Worm (Caenorhabditis elegans) whole organism, mixed stage, embryonic: Measurements from ENCODE around the gene ephx-1.
A peak's percentile ranks its signal among the peaks of the same experiment; 100 is the strongest.

ENCODE experiments used
- M03D4.4 ChIP-seq: sonication (generic microtip); optimal IDR thresholded peaks from 2 replicates; lab custom pipeline; 2017; ENCODE audit warnings: mild to moderate bottlenecking, missing genetic modification characterization, missing compliant biosample characterization
- bed-3 ChIP-seq: fragments of 200-800 bp; sonication (Bioruptor generic); optimal IDR thresholded peaks from 3 replicates; lab custom pipeline; 2018; ENCODE audit warnings: mild to moderate bottlenecking, missing genetic modification characterization, moderate library complexity, missing compliant biosample characterization
- blmp-1 ChIP-seq: fragments of 150-350 bp; optimal IDR thresholded peaks from 2 replicates; lab custom pipeline; 2014; ENCODE audit warnings: missing biosample characterization, missing genetic modification characterization
- ceh-39 ChIP-seq: fragments of 150-350 bp; optimal IDR thresholded peaks from 2 replicates; lab custom pipeline; 2014; ENCODE audit warnings: missing biosample characterization, missing genetic modification characterization
- ceh-43 ChIP-seq: fragments of 200-800 bp; sonication (Bioruptor generic); optimal IDR thresholded peaks from 2 replicates; lab custom pipeline; 2018; ENCODE audit warnings: mild to moderate bottlenecking, missing genetic modification characterization, moderate library complexity, missing compliant biosample characterization
- ceh-83 ChIP-seq: fragments of 200-800 bp; sonication (Bioruptor generic); optimal IDR thresholded peaks from 2 replicates; lab custom pipeline; 2018; ENCODE audit warnings: mild to moderate bottlenecking, missing genetic modification characterization, missing compliant biosample characterization
- ces-1 ChIP-seq: fragments of 150-350 bp; optimal IDR thresholded peaks from 2 replicates; lab custom pipeline; 2014; ENCODE audit warnings: missing biosample characterization, missing genetic modification reagents, missing genetic modification characterization
- cnd-1 ChIP-seq: fragments of 200-800 bp; sonication (Bioruptor generic); optimal IDR thresholded peaks from 2 replicates; lab custom pipeline; 2018; ENCODE audit warnings: mild to moderate bottlenecking, missing genetic modification characterization, missing compliant biosample characterization
- drap-1 ChIP-seq: fragments of 200-800 bp; sonication (Bioruptor generic); optimal IDR thresholded peaks from 3 replicates; lab custom pipeline; 2018; ENCODE audit warnings: mild to moderate bottlenecking, missing genetic modification characterization, missing compliant biosample characterization
- elt-1 ChIP-seq: sonication (generic microtip); optimal IDR thresholded peaks from 2 replicates; lab custom pipeline; 2017; ENCODE audit warnings: missing genetic modification characterization, mild to moderate bottlenecking, missing compliant biosample characterization, antibody characterized with exemption, moderate library complexity, borderline replicate concordance; ENCODE audit not compliant: insufficient read depth
- elt-3 ChIP-seq: fragments of 150-350 bp; optimal IDR thresholded peaks from 2 replicates; lab custom pipeline; 2014; ENCODE audit warnings: missing biosample characterization, missing genetic modification characterization
- flh-1 ChIP-seq: fragments of 200-800 bp; sonication (Bioruptor generic); optimal IDR thresholded peaks from 2 replicates; lab custom pipeline; 2018; ENCODE audit warnings: mild to moderate bottlenecking, missing genetic modification characterization, moderate library complexity, missing compliant biosample characterization
- ham-2 ChIP-seq: fragments of 200-800 bp; sonication (Bioruptor generic); optimal IDR thresholded peaks from 2 replicates; lab custom pipeline; 2018; ENCODE audit warnings: mild to moderate bottlenecking, missing genetic modification characterization, missing compliant biosample characterization
- hlh-1 ChIP-seq: fragments of 150-350 bp; optimal IDR thresholded peaks from 2 replicates; lab custom pipeline; 2014; ENCODE audit warnings: missing biosample characterization, missing genetic modification reagents, missing genetic modification characterization
- lin-13 ChIP-seq: fragments of 150-350 bp; optimal IDR thresholded peaks from 2 replicates; lab custom pipeline; 2014; ENCODE audit warnings: missing biosample characterization, missing genetic modification characterization
- lin-32 ChIP-seq: fragments of 200-800 bp; sonication (Bioruptor generic); optimal IDR thresholded peaks from 2 replicates; lab custom pipeline; 2018; ENCODE audit warnings: mild to moderate bottlenecking, missing genetic modification characterization, missing compliant biosample characterization
- lsy-2 ChIP-seq: fragments of 150-350 bp; optimal IDR thresholded peaks from 2 replicates; lab custom pipeline; 2014; ENCODE audit warnings: missing biosample characterization, missing genetic modification characterization
- mab-5 ChIP-seq: fragments of 150-350 bp; optimal IDR thresholded peaks from 2 replicates; lab custom pipeline; 2014; ENCODE audit warnings: missing biosample characterization, missing genetic modification characterization
- mep-1 ChIP-seq: fragments of 150-350 bp; optimal IDR thresholded peaks from 2 replicates; lab custom pipeline; 2017; ENCODE audit warnings: missing biosample characterization, missing genetic modification reagents, missing genetic modification characterization, inconsistent platforms
- mls-2 ChIP-seq: sonication (generic microtip); optimal IDR thresholded peaks from 2 replicates; lab custom pipeline; 2016; ENCODE audit warnings: mild to moderate bottlenecking, missing genetic modification characterization, moderate library complexity, missing compliant biosample characterization
- nhr-12 ChIP-seq: fragments of 150-350 bp; optimal IDR thresholded peaks from 2 replicates; lab custom pipeline; 2014; ENCODE audit warnings: missing biosample characterization, missing genetic modification characterization
- nhr-2 ChIP-seq: fragments of 150-350 bp; optimal IDR thresholded peaks from 2 replicates; lab custom pipeline; 2014; ENCODE audit warnings: missing biosample characterization, missing genetic modification characterization
- nhr-237 ChIP-seq: fragments of 150-350 bp; optimal IDR thresholded peaks from 2 replicates; lab custom pipeline; 2014; ENCODE audit warnings: missing biosample characterization, missing genetic modification characterization
- nhr-28 ChIP-seq: fragments of 150-350 bp; optimal IDR thresholded peaks from 2 replicates; lab custom pipeline; 2014; ENCODE audit warnings: missing biosample characterization, missing genetic modification characterization
- nhr-76 ChIP-seq: sonication (generic microtip); optimal IDR thresholded peaks from 2 replicates; lab custom pipeline; 2017; ENCODE audit warnings: missing biosample characterization, missing genetic modification characterization
- pha-4 ChIP-seq: fragments of 150-350 bp; optimal IDR thresholded peaks from 2 replicates; lab custom pipeline; 2018; ENCODE audit warnings: missing biosample characterization, missing genetic modification reagents, missing genetic modification characterization
- sem-2 ChIP-seq: fragments of 200-800 bp; sonication (Bioruptor generic); optimal IDR thresholded peaks from 2 replicates; lab custom pipeline; 2018; ENCODE audit warnings: mild to moderate bottlenecking, missing genetic modification characterization, missing compliant biosample characterization
- snpc-4 ChIP-seq: fragments of 150-350 bp; optimal IDR thresholded peaks from 2 replicates; lab custom pipeline; 2014; ENCODE audit warnings: missing biosample characterization, missing genetic modification characterization
- sptf-1 ChIP-seq: sonication (generic microtip); optimal IDR thresholded peaks from 2 replicates; lab custom pipeline; 2017; ENCODE audit warnings: mild to moderate bottlenecking, missing genetic modification characterization, moderate library complexity, missing compliant biosample characterization
- tbx-8 ChIP-seq: fragments of 200-800 bp; sonication (Bioruptor generic); optimal IDR thresholded peaks from 2 replicates; lab custom pipeline; 2018; ENCODE audit warnings: mild to moderate bottlenecking, missing genetic modification characterization, moderate library complexity, missing compliant biosample characterization
- unc-120 ChIP-seq: sonication (generic microtip); optimal IDR thresholded peaks from 2 replicates; lab custom pipeline; 2017; ENCODE audit warnings: missing genetic modification characterization, missing compliant biosample characterization; ENCODE audit not compliant: poor library complexity, severe bottlenecking
- unc-39 ChIP-seq: fragments of 150-350 bp; optimal IDR thresholded peaks from 2 replicates; lab custom pipeline; 2014; ENCODE audit warnings: missing biosample characterization, missing genetic modification characterization
- unc-62 ChIP-seq: fragments of 150-350 bp; optimal IDR thresholded peaks from 2 replicates; lab custom pipeline; 2014; ENCODE audit warnings: missing biosample characterization, missing genetic modification reagents, missing genetic modification characterization
- zip-8 ChIP-seq: fragments of 150-350 bp; optimal IDR thresholded peaks from 2 replicates; lab custom pipeline; 2014; ENCODE audit warnings: missing biosample characterization, missing genetic modification characterization
- ztf-11 ChIP-seq: fragments of 150-350 bp; optimal IDR thresholded peaks from 2 replicates; lab custom pipeline; 2014; ENCODE audit warnings: missing biosample characterization, missing genetic modification characterization

Gene ephx-1

DNA sequence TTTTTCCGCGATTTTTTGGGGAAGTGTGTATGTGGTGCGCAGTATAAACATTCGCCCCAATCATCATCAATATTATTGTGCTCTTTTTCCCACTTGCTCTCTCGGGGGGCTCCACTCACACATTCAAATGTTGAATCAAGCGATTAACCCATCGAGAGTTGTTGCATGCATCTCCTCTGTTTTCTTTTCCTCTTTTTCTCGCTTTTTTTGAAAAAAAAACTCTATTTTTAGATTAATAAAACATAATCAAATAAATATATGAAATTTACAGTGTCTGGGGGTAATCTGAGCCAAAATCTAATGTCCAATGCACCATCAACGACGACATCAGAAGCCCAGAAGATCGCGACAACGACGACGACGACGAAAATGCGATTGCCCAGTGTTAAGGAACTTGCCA is at the start of gene ephx-1:
ephx-1 (plus strand) TSS at position 301 of the 400 bp plus-strand sequence.
- TF ChIP-seq ham-2 (no peak), blmp-1 (tag; lab: Kevin White, UChicago) (no peak), elt-3 (tag; lab: Kevin White, UChicago) (no peak), mab-5 (tag; lab: Kevin White, UChicago) (no peak), unc-39 (no peak), ceh-43 (no peak), sptf-1 (no peak)

DNA sequence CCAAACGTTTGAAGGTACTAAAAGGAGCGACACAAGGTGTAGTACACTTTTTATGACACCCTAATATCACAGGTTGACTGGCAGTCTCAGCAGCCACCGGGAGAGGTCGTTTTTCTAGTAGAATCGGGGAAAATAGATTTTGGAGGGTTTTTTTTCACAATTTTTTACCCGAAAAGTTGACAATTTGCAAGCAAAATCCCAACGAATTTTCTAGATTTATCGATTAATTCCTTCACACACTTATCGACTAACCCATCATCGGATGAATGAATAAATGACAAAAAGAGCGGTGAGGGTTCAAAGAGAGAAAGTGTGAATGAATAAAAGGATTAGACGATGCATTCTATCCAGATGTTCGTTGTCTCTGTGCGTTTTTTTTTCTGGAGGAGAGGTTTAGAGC is 48.8 kb upstream of the ephx-1 start:
- TF ChIP-seq ceh-83 (GFP tag; lab: Kevin White, UChicago), result no peak
- TF ChIP-seq ceh-39 (tag; lab: Kevin White, UChicago), result peak; percentile 31
- peak; percentile 35 for TF ChIP-seq ces-1 (GFP tag; lab: Kevin White, UChicago)
- no peak for TF ChIP-seq hlh-1

- TF ChIP-seq ces-1 (GFP tag; lab: Kevin White, UChicago) (peak; percentile 22), unc-120 (tag; lab: Kevin White, UChicago) (peak; percentile 54), mab-5 (tag; lab: Kevin White, UChicago) (peak; percentile 1), drap-1 (GFP tag; lab: Kevin White, UChicago) (no peak)
Observed at ce11 chrII:3956744-3957143, 48.0 kb upstream of the ephx-1 start.

ce11 chrII:3957455-3958212 is 47.1 kb upstream of the ephx-1 start:
- TF ChIP-seq ceh-43 (peak; percentile 3), blmp-1 (tag; lab: Kevin White, UChicago) (no peak), lin-32 (peak; percentile 69), ceh-39 (tag; lab: Kevin White, UChicago) (peak; percentile 64), ham-2 (no peak), mab-5 (tag; lab: Kevin White, UChicago) (no peak), cnd-1 (peak; percentile 80), flh-1 (GFP tag; lab: Kevin White, UChicago) (no peak), elt-3 (tag; lab: Kevin White, UChicago) (no peak), elt-1 (tag; lab: Kevin White, UChicago) (no peak), nhr-2 (peak; percentile 83), unc-62 (peak; percentile 69), mep-1 (tag; lab: Kevin White, UChicago) (peak; percentile 15), unc-39 (no peak), snpc-4 (tag; lab: Kevin White, UChicago) (no peak), ces-1 (GFP tag; lab: Kevin White, UChicago) (no peak), mls-2 (tag; lab: Kevin White, UChicago) (peak; percentile 9)

- TF ChIP-seq cnd-1, result peak; percentile 15
- peak; percentile 45 for TF ChIP-seq mls-2 (tag; lab: Kevin White, UChicago)
- TF ChIP-seq lsy-2, result no peak
- TF ChIP-seq snpc-4 (tag; lab: Kevin White, UChicago), result no peak
- no peak for TF ChIP-seq unc-39
- no peak for TF ChIP-seq elt-3 (tag; lab: Kevin White, UChicago)
- no peak for TF ChIP-seq tbx-8
- peak; percentile 35 for TF ChIP-seq zip-8 (tag; lab: Kevin White, UChicago)
- no peak for TF ChIP-seq M03D4.4 (tag; lab: Kevin White, UChicago)
- TF ChIP-seq nhr-28, result no peak
- TF ChIP-seq ceh-43, result no peak
- peak; percentile 84 for TF ChIP-seq ces-1 (GFP tag; lab: Kevin White, UChicago)
- no peak for TF ChIP-seq lin-13 (tag; lab: Kevin White, UChicago)
- no peak for TF ChIP-seq mab-5 (tag; lab: Kevin White, UChicago)
- no peak for TF ChIP-seq elt-1 (tag; lab: Kevin White, UChicago)
- no peak for TF ChIP-seq hlh-1
- no peak for TF ChIP-seq nhr-2
- no peak for TF ChIP-seq bed-3 (GFP tag; lab: Kevin White, UChicago)
- peak; percentile 71 for TF ChIP-seq unc-120 (tag; lab: Kevin White, UChicago)
- peak; percentile 21 for TF ChIP-seq mep-1 (tag; lab: Kevin White, UChicago)
- peak; percentile 18 for TF ChIP-seq drap-1 (GFP tag; lab: Kevin White, UChicago)
- peak; percentile 48 for TF ChIP-seq nhr-237 (tag; lab: Kevin White, UChicago)
- no peak for TF ChIP-seq flh-1 (GFP tag; lab: Kevin White, UChicago)
- TF ChIP-seq ceh-39 (tag; lab: Kevin White, UChicago), result no peak
- TF ChIP-seq nhr-12 (tag; lab: Kevin White, UChicago), result no peak
- TF ChIP-seq nhr-76 (tag; lab: Kevin White, UChicago), result no peak
- peak; percentile 9 for TF ChIP-seq sptf-1
- TF ChIP-seq ztf-11, result no peak
- TF ChIP-seq ceh-83 (GFP tag; lab: Kevin White, UChicago), result no peak
- no peak for TF ChIP-seq ham-2
- no peak for TF ChIP-seq lin-32
- no peak for TF ChIP-seq sem-2 (GFP tag; lab: Kevin White, UChicago)
- TF ChIP-seq pha-4 (tag; lab: Kevin White, UChicago), result peak; percentile 95
- TF ChIP-seq unc-62, result peak; percentile 46
- no peak for TF ChIP-seq blmp-1 (tag; lab: Kevin White, UChicago)
Observed at ce11 chrII:3958673-3959299, 45.9 kb upstream of the ephx-1 start.
